Fruit fly (Drosophila melanogaster) Kc167 (cell line): ENCODE measurements around the gene Grx3.

ENCODE experiments used
- Myc ChIP-seq: fragments of >200 bp; optimal IDR thresholded peaks from 2 replicates; lab custom pipeline; 2017; ENCODE audit warnings: missing external identifiers
- Sin3A ChIP-seq: fragments of >200 bp; optimal IDR thresholded peaks from 2 replicates; lab custom pipeline; 2018; ENCODE audit warnings: missing external identifiers
- h ChIP-seq: fragments of >200 bp; optimal IDR thresholded peaks from 3 replicates; lab custom pipeline; 2018; ENCODE audit warnings: missing external identifiers
- insv ChIP-seq: fragments of >200 bp; optimal IDR thresholded peaks from 3 replicates; lab custom pipeline; 2018; ENCODE audit warnings: missing external identifiers
- psq ChIP-seq: fragments of >200 bp; optimal IDR thresholded peaks from 2 replicates; lab custom pipeline; 2017; ENCODE audit warnings: missing external identifiers
- ttk ChIP-seq: sonication (Bioruptor generic); optimal IDR thresholded peaks from 2 replicates; lab custom pipeline; 2017; ENCODE audit warnings: missing external identifiers

DNA sequence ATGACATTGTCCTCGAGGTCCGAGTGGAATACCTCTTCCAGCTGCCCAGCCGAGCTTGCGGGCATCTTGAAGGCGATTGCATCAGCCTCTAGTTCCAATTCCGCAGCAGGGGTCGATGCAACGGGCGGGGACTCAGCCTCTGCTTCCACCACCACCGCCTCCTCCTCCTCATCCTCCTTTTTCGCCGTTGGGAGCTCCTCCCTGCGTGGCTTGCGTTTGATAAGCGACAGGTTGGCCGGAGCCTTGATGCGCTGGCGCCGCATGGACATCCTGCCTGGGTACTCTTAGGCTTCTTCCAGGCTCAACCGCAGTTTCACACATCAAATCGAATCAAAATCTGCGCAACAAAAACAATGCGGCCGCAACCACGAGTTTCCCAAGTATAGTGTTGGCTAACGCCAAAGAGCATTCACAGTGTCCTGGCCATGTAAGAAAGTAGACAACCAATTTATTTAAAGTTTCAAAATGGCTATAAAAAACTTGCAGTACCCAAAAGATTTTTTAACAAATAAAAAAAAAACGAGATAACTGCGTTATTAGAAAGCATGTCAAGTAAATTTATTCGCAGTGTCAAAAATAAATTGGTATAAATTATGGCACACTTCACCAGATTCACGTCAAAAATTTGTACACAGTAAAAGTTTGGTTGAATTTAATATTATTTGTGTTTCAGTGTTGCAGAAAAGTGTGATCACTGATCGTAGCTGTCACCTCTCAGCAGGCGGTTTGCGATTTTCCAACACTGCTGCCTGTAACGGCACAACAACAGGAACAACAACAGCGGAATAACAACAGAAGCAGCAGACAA lies 7.4 kb downstream of the Grx3 start, which contains the start of the genes Bdp1 and CG6565:
- TF ChIP-seq psq, result no peak
- TF ChIP-seq h (lab: Kevin White, UChicago), result no peak
- TF ChIP-seq ttk (lab: Kevin White, UChicago), result no peak
- TF ChIP-seq Sin3A, result no peak
- TF ChIP-seq Myc (lab: Kevin White, UChicago), result no peak
- TF ChIP-seq insv (lab: Kevin White, UChicago), result no peak
